Worm (Caenorhabditis elegans) whole organism, mixed stage, embryonic: Measurements from ENCODE around the gene Y46B2A.4.

Source experiments
- ces-1 ChIP-seq: fragments of 150-350 bp; optimal IDR thresholded peaks from 2 replicates; lab custom pipeline; 2014; ENCODE audit warnings: missing biosample characterization, missing genetic modification reagents, missing genetic modification characterization
- cnd-1 ChIP-seq: fragments of 200-800 bp; sonication (Bioruptor generic); optimal IDR thresholded peaks from 2 replicates; lab custom pipeline; 2018; ENCODE audit warnings: mild to moderate bottlenecking, missing genetic modification characterization, missing compliant biosample characterization
- lsy-2 ChIP-seq: fragments of 150-350 bp; optimal IDR thresholded peaks from 2 replicates; lab custom pipeline; 2014; ENCODE audit warnings: missing biosample characterization, missing genetic modification characterization
- pha-4 ChIP-seq: fragments of 150-350 bp; optimal IDR thresholded peaks from 2 replicates; lab custom pipeline; 2018; ENCODE audit warnings: missing biosample characterization, missing genetic modification reagents, missing genetic modification characterization
- sem-2 ChIP-seq: fragments of 200-800 bp; sonication (Bioruptor generic); optimal IDR thresholded peaks from 2 replicates; lab custom pipeline; 2018; ENCODE audit warnings: mild to moderate bottlenecking, missing genetic modification characterization, missing compliant biosample characterization
- tbx-8 ChIP-seq: fragments of 200-800 bp; sonication (Bioruptor generic); optimal IDR thresholded peaks from 2 replicates; lab custom pipeline; 2018; ENCODE audit warnings: mild to moderate bottlenecking, missing genetic modification characterization, moderate library complexity, missing compliant biosample characterization

DNA sequence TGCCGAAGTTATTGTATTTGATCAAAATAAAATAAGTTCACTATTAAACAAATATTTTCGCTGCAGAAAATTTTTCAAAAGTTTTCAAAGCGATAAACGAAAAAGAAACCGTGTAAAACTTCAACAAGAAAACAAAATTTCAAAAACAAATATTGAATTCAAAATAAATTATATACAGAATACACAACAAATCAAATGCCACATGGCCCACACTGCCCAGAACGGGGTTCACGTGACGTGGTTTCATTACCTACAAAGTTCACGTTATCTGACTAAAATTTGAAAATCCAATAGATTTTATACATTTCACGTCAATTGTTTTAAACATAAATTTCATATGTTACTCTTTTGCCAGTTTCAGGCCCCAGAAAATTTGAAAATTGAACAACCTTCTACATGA lies 41.1 kb upstream of the Y46B2A.4 start, which contains the start of gene F46F5.7:
- TF ChIP-seq lsy-2 (no peak), pha-4 (no peak), ces-1 (no peak), tbx-8 (GFP tag; lab: Kevin White, UChicago) (no peak), sem-2 (GFP tag; lab: Kevin White, UChicago) (no peak), cnd-1 (tag; lab: Kevin White, UChicago) (no peak)
